Worm (Caenorhabditis elegans) whole organism, mixed stage, embryonic: ENCODE data around the gene ZK721.4.
A peak's percentile ranks its signal among the peaks of the same experiment; 100 is the strongest.

Source experiments
- cnd-1 ChIP-seq: fragments of 200-800 bp; sonication (Bioruptor generic); optimal IDR thresholded peaks from 2 replicates; lab custom pipeline; 2018; ENCODE audit warnings: mild to moderate bottlenecking, missing genetic modification characterization, missing compliant biosample characterization
- drap-1 ChIP-seq: fragments of 200-800 bp; sonication (Bioruptor generic); optimal IDR thresholded peaks from 3 replicates; lab custom pipeline; 2018; ENCODE audit warnings: mild to moderate bottlenecking, missing genetic modification characterization, missing compliant biosample characterization
- elt-3 ChIP-seq: fragments of 150-350 bp; optimal IDR thresholded peaks from 2 replicates; lab custom pipeline; 2014; ENCODE audit warnings: missing biosample characterization, missing genetic modification characterization
- mab-5 ChIP-seq: fragments of 150-350 bp; optimal IDR thresholded peaks from 2 replicates; lab custom pipeline; 2014; ENCODE audit warnings: missing biosample characterization, missing genetic modification characterization
- nhr-12 ChIP-seq: fragments of 150-350 bp; optimal IDR thresholded peaks from 2 replicates; lab custom pipeline; 2014; ENCODE audit warnings: missing biosample characterization, missing genetic modification characterization
- nhr-237 ChIP-seq: fragments of 150-350 bp; optimal IDR thresholded peaks from 2 replicates; lab custom pipeline; 2014; ENCODE audit warnings: missing biosample characterization, missing genetic modification characterization
- nhr-28 ChIP-seq: fragments of 150-350 bp; optimal IDR thresholded peaks from 2 replicates; lab custom pipeline; 2014; ENCODE audit warnings: missing biosample characterization, missing genetic modification characterization
- unc-62 ChIP-seq: fragments of 150-350 bp; optimal IDR thresholded peaks from 2 replicates; lab custom pipeline; 2014; ENCODE audit warnings: missing biosample characterization, missing genetic modification reagents, missing genetic modification characterization
- ztf-11 ChIP-seq: fragments of 150-350 bp; optimal IDR thresholded peaks from 2 replicates; lab custom pipeline; 2014; ENCODE audit warnings: missing biosample characterization, missing genetic modification characterization

DNA sequence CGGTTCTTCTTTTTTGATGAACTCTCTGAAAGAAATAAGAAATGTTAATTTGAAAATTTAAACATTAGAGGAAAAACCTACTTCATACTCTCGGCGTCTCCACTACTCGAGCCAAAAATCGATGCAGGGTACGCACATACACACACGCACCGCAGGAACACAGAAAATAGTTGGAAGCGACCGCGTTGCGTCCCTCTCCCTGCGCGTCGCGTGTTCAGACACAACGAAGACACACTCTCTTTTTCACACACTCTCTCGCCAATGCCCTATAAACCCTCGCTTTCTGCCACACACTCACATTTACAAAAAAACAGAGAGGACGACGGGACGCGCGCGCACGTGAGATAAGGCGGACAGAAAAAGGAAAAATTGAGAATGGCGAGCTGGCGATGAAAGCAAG is 32.2 kb downstream of the ZK721.4 start, which contains the start of gene R04E5.9:
- no peak for TF ChIP-seq ztf-11
- TF ChIP-seq unc-62 (GFP tag; lab: Kevin White, UChicago) = peak; percentile 48
- TF ChIP-seq nhr-12 (tag; lab: Kevin White, UChicago) = no peak
- no peak for TF ChIP-seq mab-5
- peak; percentile 64 for TF ChIP-seq nhr-237 (tag; lab: Kevin White, UChicago)
- TF ChIP-seq elt-3 (tag; lab: Kevin White, UChicago) = no peak
- TF ChIP-seq drap-1 (GFP tag; lab: Kevin White, UChicago) = peak; percentile 20
- no peak for TF ChIP-seq nhr-28 (tag; lab: Kevin White, UChicago)
- TF ChIP-seq cnd-1 (tag; lab: Kevin White, UChicago) = peak; percentile 54
